Fruit fly (Drosophila melanogaster) whole organism: ENCODE results near the gene CalpC.

Source experiments
- CG8478 ChIP-seq: fragments of >200 bp; optimal IDR thresholded peaks from 2 replicates; lab custom pipeline; 2018; ENCODE audit warnings: inconsistent platforms
- EcR ChIP-seq, 2 experiments: fragments of >200 bp; optimal IDR thresholded peaks; 2 replicates each; lab custom pipeline; 2017; ENCODE audit warnings: missing biosample characterization in 2 of 2, missing genetic modification characterization in 2 of 2, missing genetic modification reagents in 2 of 2
- pan ChIP-seq: fragments of >200 bp; optimal IDR thresholded peaks from 2 replicates; lab custom pipeline; 2017
- psq ChIP-seq: fragments of >200 bp; optimal IDR thresholded peaks from 2 replicates; lab custom pipeline; 2017
- usp ChIP-seq: fragments of >200 bp; optimal IDR thresholded peaks from 2 replicates; lab custom pipeline; 2017; ENCODE audit warnings: missing biosample characterization, missing genetic modification characterization, mixed read lengths

DNA sequence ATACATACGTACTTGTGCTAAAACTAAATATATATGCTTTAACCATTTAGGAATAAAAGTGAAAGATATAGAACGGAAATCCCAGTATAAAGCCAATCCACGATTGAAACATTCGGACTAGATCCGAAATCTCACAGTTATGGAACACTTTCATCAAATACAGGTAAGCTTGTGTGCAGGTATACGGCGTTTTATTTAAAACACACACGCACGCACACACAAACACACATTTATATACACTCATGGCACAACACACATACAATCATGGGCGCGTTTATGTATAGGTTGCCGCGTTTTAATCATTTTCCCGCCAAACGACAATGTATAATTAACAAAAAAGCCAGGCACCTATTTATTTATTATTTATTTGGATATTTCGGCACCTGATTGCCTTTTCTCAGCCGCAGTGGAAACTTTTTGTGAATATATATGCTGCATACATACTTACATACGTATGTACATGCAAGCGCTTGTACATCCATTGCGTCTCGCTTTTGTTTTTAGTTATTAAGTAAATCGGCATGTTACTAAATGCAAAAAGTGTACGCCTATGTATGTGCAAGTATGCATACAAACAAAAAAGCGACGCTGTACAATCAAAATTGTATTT lies 8.8 kb downstream of the CalpC start:
- TF ChIP-seq usp (GFP tag; lab: Kevin White, UChicago) (no peak), EcR (GFP tag; optimal IDR thresholded peaks at IDR 0.05; lab: Kevin White, UChicago) (no peak), CG8478 (lab: Kevin White, UChicago) (no peak), pan (lab: Kevin White, UChicago) (no peak), psq (no peak)
